Worm (Caenorhabditis elegans) whole organism, L3 larva: ENCODE results near the gene kin-24.

Source experiments
- ZK546.5 ChIP-seq: sonication (generic microtip); optimal IDR thresholded peaks from 2 replicates; lab custom pipeline; 2017; ENCODE audit warnings: missing biosample characterization, missing genetic modification characterization
- aly-2 ChIP-seq: fragments of 150-350 bp; optimal IDR thresholded peaks from 2 replicates; lab custom pipeline; 2014; ENCODE audit warnings: missing biosample characterization, missing genetic modification characterization
- ama-1 ChIP-seq: fragments of 150-350 bp; optimal IDR thresholded peaks from 2 replicates; lab custom pipeline; 2018
- ceh-16 ChIP-seq: sonication (generic microtip); optimal IDR thresholded peaks from 2 replicates; lab custom pipeline; 2017; ENCODE audit warnings: missing biosample characterization, missing genetic modification characterization
- ceh-28 ChIP-seq: fragments of 150-350 bp; optimal IDR thresholded peaks from 2 replicates; lab custom pipeline; 2014; ENCODE audit warnings: missing biosample characterization, missing genetic modification reagents, missing genetic modification characterization
- ceh-82 ChIP-seq: fragments of 150-350 bp; optimal IDR thresholded peaks from 2 replicates; lab custom pipeline; 2014; ENCODE audit warnings: missing biosample characterization, missing genetic modification characterization
- ceh-9 ChIP-seq: sonication (generic microtip); optimal IDR thresholded peaks from 2 replicates; lab custom pipeline; 2018; ENCODE audit warnings: missing biosample characterization, missing genetic modification characterization
- daf-12 ChIP-seq: fragments of 150-350 bp; optimal IDR thresholded peaks from 2 replicates; lab custom pipeline; 2014; ENCODE audit warnings: missing biosample characterization, missing genetic modification reagents, missing genetic modification characterization
- egl-27 ChIP-seq: sonication (generic microtip); optimal IDR thresholded peaks from 4 replicates; lab custom pipeline; 2017; ENCODE audit warnings: missing biosample characterization, missing genetic modification reagents, missing genetic modification characterization
- egl-5 ChIP-seq: fragments of 150-350 bp; optimal IDR thresholded peaks from 2 replicates; lab custom pipeline; 2017; ENCODE audit warnings: missing biosample characterization, missing genetic modification reagents, missing genetic modification characterization, inconsistent platforms
- elt-1 ChIP-seq: fragments of 150-350 bp; optimal IDR thresholded peaks from 2 replicates; lab custom pipeline; 2014; ENCODE audit warnings: missing biosample characterization, missing genetic modification characterization
- elt-2 ChIP-seq: sonication (generic microtip); optimal IDR thresholded peaks from 2 replicates; lab custom pipeline; 2016; ENCODE audit warnings: missing genetic modification reagents, mild to moderate bottlenecking, missing genetic modification characterization, missing compliant biosample characterization
- elt-3 ChIP-seq, 3 experiments: fragments of 150-350 bp in 1 of 3; sonication (generic microtip) in 2 of 3; optimal IDR thresholded peaks; 2 replicates in 2 of 3; 4 replicates in 1 of 3; lab custom pipeline; 2014 to 2017; ENCODE audit warnings: missing biosample characterization in 3 of 3, missing genetic modification characterization in 3 of 3
- fkh-2 ChIP-seq: fragments of 150-350 bp; optimal IDR thresholded peaks from 2 replicates; lab custom pipeline; 2014; ENCODE audit warnings: missing biosample characterization, missing genetic modification reagents, missing genetic modification characterization
- fos-1 ChIP-seq: fragments of 150-350 bp; optimal IDR thresholded peaks from 2 replicates; lab custom pipeline; 2014; ENCODE audit warnings: missing biosample characterization, missing genetic modification characterization
- hmg-11 ChIP-seq: sonication (generic microtip); optimal IDR thresholded peaks from 2 replicates; lab custom pipeline; 2016; ENCODE audit warnings: missing genetic modification characterization, missing compliant biosample characterization
- jun-1 ChIP-seq: fragments of 150-350 bp; optimal IDR thresholded peaks from 2 replicates; lab custom pipeline; 2014; ENCODE audit warnings: missing biosample characterization, missing genetic modification reagents, missing genetic modification characterization
- lin-15B ChIP-seq: fragments of 150-350 bp; optimal IDR thresholded peaks from 2 replicates; lab custom pipeline; 2014; ENCODE audit warnings: missing biosample characterization, missing genetic modification characterization
- lin-39 ChIP-seq: fragments of 150-350 bp; optimal IDR thresholded peaks from 2 replicates; lab custom pipeline; 2018; ENCODE audit warnings: missing biosample characterization, missing genetic modification reagents, missing genetic modification characterization
- lsy-12 ChIP-seq: sonication (generic microtip); optimal IDR thresholded peaks from 2 replicates; lab custom pipeline; 2016; ENCODE audit warnings: mild to moderate bottlenecking, missing genetic modification characterization, missing compliant biosample characterization
- mdl-1 ChIP-seq: fragments of 150-350 bp; optimal IDR thresholded peaks from 2 replicates; lab custom pipeline; 2014; ENCODE audit warnings: missing biosample characterization, missing genetic modification characterization
- nhr-11 ChIP-seq: fragments of 150-350 bp; optimal IDR thresholded peaks from 2 replicates; lab custom pipeline; 2014; ENCODE audit warnings: missing biosample characterization, missing genetic modification characterization
- nhr-12 ChIP-seq: fragments of 150-350 bp; optimal IDR thresholded peaks from 2 replicates; lab custom pipeline; 2014; ENCODE audit warnings: missing biosample characterization, missing genetic modification characterization
- nhr-23 ChIP-seq: fragments of 150-350 bp; optimal IDR thresholded peaks from 2 replicates; lab custom pipeline; 2014; ENCODE audit warnings: missing biosample characterization, missing genetic modification reagents, missing genetic modification characterization
- nhr-25 ChIP-seq: sonication (generic microtip); optimal IDR thresholded peaks from 2 replicates; lab custom pipeline; 2017; ENCODE audit warnings: missing biosample characterization, missing genetic modification characterization
- nhr-28 ChIP-seq: fragments of 150-350 bp; optimal IDR thresholded peaks from 2 replicates; lab custom pipeline; 2014; ENCODE audit warnings: missing biosample characterization, missing genetic modification characterization
- nhr-43 ChIP-seq: sonication (generic microtip); optimal IDR thresholded peaks from 2 replicates; lab custom pipeline; 2016; ENCODE audit warnings: mild to moderate bottlenecking, missing genetic modification characterization, missing compliant biosample characterization; ENCODE audit not compliant: poor library complexity, severe bottlenecking
- nhr-67 ChIP-seq: fragments of 150-350 bp; optimal IDR thresholded peaks from 2 replicates; lab custom pipeline; 2014; ENCODE audit warnings: missing biosample characterization, missing genetic modification characterization
- nhr-76 ChIP-seq: fragments of 150-350 bp; sonication (generic microtip); optimal IDR thresholded peaks from 5 replicates; lab custom pipeline; 2014; ENCODE audit warnings: missing biosample characterization, missing genetic modification characterization
- nhr-77 ChIP-seq: fragments of 150-350 bp; optimal IDR thresholded peaks from 2 replicates; lab custom pipeline; 2014; ENCODE audit warnings: missing biosample characterization, missing genetic modification characterization
- pha-4 ChIP-seq: fragments of 150-350 bp; optimal IDR thresholded peaks from 2 replicates; lab custom pipeline; 2014; ENCODE audit warnings: missing biosample characterization, missing genetic modification reagents, missing genetic modification characterization
- pqm-1 ChIP-seq: fragments of 150-350 bp; optimal IDR thresholded peaks from 2 replicates; lab custom pipeline; 2017; ENCODE audit warnings: missing biosample characterization, missing genetic modification characterization, inconsistent platforms
- sea-2 ChIP-seq: fragments of 150-350 bp; sonication (generic microtip); optimal IDR thresholded peaks from 4 replicates; lab custom pipeline; 2014; ENCODE audit warnings: missing biosample characterization, missing genetic modification reagents, missing genetic modification characterization
- skn-1 ChIP-seq: fragments of 150-350 bp; optimal IDR thresholded peaks from 2 replicates; lab custom pipeline; 2014; ENCODE audit warnings: missing biosample characterization, missing genetic modification characterization
- snpc-4 ChIP-seq: fragments of 150-350 bp; optimal IDR thresholded peaks from 2 replicates; lab custom pipeline; 2014; ENCODE audit warnings: missing biosample characterization, missing genetic modification characterization
- tbx-2 ChIP-seq: sonication (generic microtip); optimal IDR thresholded peaks from 2 replicates; lab custom pipeline; 2016; ENCODE audit warnings: mild to moderate bottlenecking, missing genetic modification characterization, missing compliant biosample characterization
- unc-39 ChIP-seq: sonication (generic microtip); optimal IDR thresholded peaks from 4 replicates; lab custom pipeline; 2017; ENCODE audit warnings: missing biosample characterization, missing genetic modification characterization
- unc-62 ChIP-seq: fragments of 150-350 bp; sonication (generic microtip); optimal IDR thresholded peaks from 4 replicates; lab custom pipeline; 2014; ENCODE audit warnings: missing biosample characterization, missing genetic modification reagents, missing genetic modification characterization
- zag-1 ChIP-seq: fragments of 150-350 bp; optimal IDR thresholded peaks from 2 replicates; lab custom pipeline; 2014; ENCODE audit warnings: missing biosample characterization, missing genetic modification characterization
- ztf-11 ChIP-seq: fragments of 150-350 bp; optimal IDR thresholded peaks from 2 replicates; lab custom pipeline; 2014; ENCODE audit warnings: missing biosample characterization, missing genetic modification characterization
- ztf-4 ChIP-seq: fragments of 150-350 bp; optimal IDR thresholded peaks from 2 replicates; lab custom pipeline; 2014; ENCODE audit warnings: missing biosample characterization, missing genetic modification characterization

Gene kin-24

DNA sequence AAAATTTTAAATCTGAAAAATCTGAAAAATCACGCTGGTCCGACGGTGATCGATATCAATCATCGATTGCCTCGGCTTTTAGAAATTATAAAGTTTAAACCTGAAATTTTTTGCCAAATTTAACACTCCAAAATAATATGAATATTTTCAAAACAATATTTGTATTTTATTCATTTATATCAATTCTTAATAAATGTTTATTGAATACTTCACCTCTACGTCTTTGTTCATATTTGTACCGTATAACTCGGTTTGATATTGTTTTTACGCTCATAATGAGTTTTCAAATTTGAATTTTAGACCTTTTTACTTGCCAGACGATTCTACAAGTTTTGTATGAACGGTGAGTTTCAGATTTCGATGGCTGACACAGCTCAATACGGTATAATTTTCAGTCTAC is 23.9 kb upstream of the kin-24 start, which contains the start of the genes K07F5.15 and K07F5.22:
TSS of gene K07F5.15 (plus strand) at position 301 of the 400 bp plus-strand sequence.
TSS of gene K07F5.22 (plus strand) at position 301 of the 400 bp plus-strand sequence.
- no peak for TF ChIP-seq nhr-67
- no peak for TF ChIP-seq egl-5
- TF ChIP-seq elt-3 (tag; optimal IDR thresholded peaks at IDR 0.05; lab: Kevin White, UChicago): no peak
- TF ChIP-seq fos-1: no peak
- no peak for TF ChIP-seq ceh-16 (tag; lab: Kevin White, UChicago)
- TF ChIP-seq unc-62: no peak
- no peak for TF ChIP-seq nhr-11 (tag; lab: Kevin White, UChicago)
- no peak for TF ChIP-seq jun-1 (tag; lab: Kevin White, UChicago)
- TF ChIP-seq unc-39 (tag; lab: Kevin White, UChicago): no peak
- TF ChIP-seq ceh-9 (tag; lab: Kevin White, UChicago): no peak
- no peak for TF ChIP-seq fkh-2 (tag; lab: Kevin White, UChicago)
- TF ChIP-seq ztf-4 (tag; lab: Kevin White, UChicago): no peak
- no peak for TF ChIP-seq lin-39 (tag; lab: Kevin White, UChicago)
- TF ChIP-seq ama-1 (lab: Kevin White, UChicago): no peak
- no peak for TF ChIP-seq nhr-43 (tag; lab: Kevin White, UChicago)
- no peak for TF ChIP-seq elt-1 (tag; lab: Kevin White, UChicago)
- TF ChIP-seq egl-27 (tag; lab: Kevin White, UChicago): no peak
- no peak for TF ChIP-seq elt-2 (tag; lab: Kevin White, UChicago)

- TF ChIP-seq elt-2 (tag; lab: Kevin White, UChicago) (no peak), ceh-28 (tag; lab: Kevin White, UChicago) (no peak), hmg-11 (tag; lab: Kevin White, UChicago) (no peak), fos-1 (no peak), nhr-11 (tag; lab: Kevin White, UChicago) (no peak), ceh-82 (tag; lab: Kevin White, UChicago) (no peak), nhr-12 (tag; lab: Kevin White, UChicago) (no peak)
These were observed 22.9 kb upstream of the kin-24 start, which contains the start of gene K07F5.16 for ce11 chrIV:9863817-9864216. Gene K07F5.16, plus strand, starts transcription at chrIV:9864117.

- no peak for TF ChIP-seq jun-1 (tag; lab: Kevin White, UChicago)
- no peak for TF ChIP-seq nhr-77 (tag; lab: Kevin White, UChicago)
- TF ChIP-seq pha-4 (tag; lab: Kevin White, UChicago): no peak
- TF ChIP-seq egl-27 (tag; lab: Kevin White, UChicago): no peak
- no peak for TF ChIP-seq sea-2
These were observed 21.0 kb upstream of the kin-24 start, which contains the start of gene K07F5.14 for ce11 chrIV:9861921-9862320. Gene K07F5.14, plus strand, starts transcription at chrIV:9862221.

DNA sequence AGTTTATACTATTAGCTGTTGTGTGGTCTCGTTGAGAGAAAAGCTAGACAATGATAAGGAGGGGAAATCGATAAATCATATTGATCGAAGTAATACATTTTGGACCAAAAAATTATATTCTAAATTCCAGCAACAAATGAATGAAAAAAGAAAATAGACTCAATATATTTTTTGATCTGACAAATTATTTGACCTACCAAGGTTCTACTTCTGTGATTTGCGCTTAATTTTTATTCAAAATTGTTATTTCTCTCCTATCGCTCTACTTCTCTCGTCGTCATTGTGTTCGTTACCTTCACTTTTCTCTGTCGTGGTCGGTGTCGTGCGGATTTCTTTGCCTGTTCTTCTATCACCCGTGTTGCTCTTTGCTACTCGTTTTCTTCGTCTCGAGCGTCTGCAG is 18.1 kb upstream of the kin-24 start:
- TF ChIP-seq daf-12 (tag; lab: Kevin White, UChicago) (no peak), elt-1 (tag; lab: Kevin White, UChicago) (no peak), elt-3 (tag; optimal IDR thresholded peaks at IDR 0.05; lab: Kevin White, UChicago) (no peak), sea-2 (no peak), ZK546.5 (tag; lab: Kevin White, UChicago) (no peak), ztf-4 (tag; lab: Kevin White, UChicago) (no peak), nhr-25 (tag; lab: Kevin White, UChicago) (no peak)

ce11 chrIV:9857952-9858488 is 17.1 kb upstream of the kin-24 start, which contains the start of gene npp-1:
Gene npp-1, plus strand, starts transcription at chrIV:9858488.
- TF ChIP-seq jun-1 (tag; lab: Kevin White, UChicago) (no peak), unc-39 (tag; lab: Kevin White, UChicago) (no peak), hmg-11 (tag; lab: Kevin White, UChicago) (no peak), aly-2 (tag; lab: Kevin White, UChicago) (no peak), elt-2 (tag; lab: Kevin White, UChicago) (peak; percentile 20), nhr-28 (tag; lab: Kevin White, UChicago) (no peak), ZK546.5 (tag; lab: Kevin White, UChicago) (no peak), lsy-12 (tag; lab: Kevin White, UChicago) (no peak), ztf-11 (tag; lab: Kevin White, UChicago) (no peak), nhr-23 (no peak), unc-62 (no peak), lin-15B (tag; lab: Kevin White, UChicago) (peak; percentile 59), nhr-67 (no peak), zag-1 (tag; lab: Kevin White, UChicago) (no peak), egl-27 (tag; lab: Kevin White, UChicago) (no peak), fkh-2 (tag; lab: Kevin White, UChicago) (no peak), sea-2 (no peak), pha-4 (tag; lab: Kevin White, UChicago) (peak; percentile 82), ama-1 (lab: Kevin White, UChicago) (no peak), mdl-1 (tag; lab: Kevin White, UChicago) (no peak), nhr-11 (tag; lab: Kevin White, UChicago) (no peak), pqm-1 (peak; percentile 0), nhr-43 (tag; lab: Kevin White, UChicago) (no peak), nhr-76 (tag; lab: Kevin White, UChicago) (no peak), daf-12 (tag; lab: Kevin White, UChicago) (no peak), snpc-4 (no peak), tbx-2 (no peak), nhr-12 (tag; lab: Kevin White, UChicago) (no peak), lin-39 (tag; lab: Kevin White, UChicago) (no peak), elt-3 (tag; optimal IDR thresholded peaks at IDR 0.05; lab: Kevin White, UChicago) (no peak), ceh-16 (tag; lab: Kevin White, UChicago) (no peak), egl-5 (no peak), skn-1 (tag; lab: Kevin White, UChicago) (no peak)
